Worm (Caenorhabditis elegans): Measurements from ENCODE around the gene F39B3.7.

DNA sequence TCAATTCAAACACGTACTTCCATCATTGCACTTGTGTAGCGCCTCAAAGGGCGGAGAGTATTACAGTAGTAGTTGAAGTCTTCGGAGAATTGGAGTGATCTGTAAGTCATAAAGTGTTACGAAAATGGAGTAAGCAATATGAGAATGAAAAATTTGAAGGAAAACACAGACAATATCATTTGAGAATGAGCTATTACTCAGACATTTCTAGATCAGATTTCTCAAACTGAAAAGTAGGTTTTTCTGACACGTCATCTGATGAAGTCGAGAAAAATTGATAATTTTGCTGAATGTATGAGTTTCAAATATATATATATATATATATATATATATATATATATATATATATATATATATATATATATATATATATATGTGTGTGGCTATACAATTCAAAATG is 12.5 kb upstream of the F39B3.7 start, which contains the start of gene frpr-7:
- TF ChIP-seq him-1 (tag; optimal IDR thresholded peaks at IDR 0.05) (no peak), W03F9.2 (tag; optimal IDR thresholded peaks at IDR 0.05) (no peak)
